Worm (Caenorhabditis elegans) whole organism, late embryonic: ENCODE data around the gene F29F11.20.
A peak's percentile ranks its signal among the peaks of the same experiment; 100 is the strongest.

Experiments used
- C08G9.2 ChIP-seq: sonication (generic microtip); optimal IDR thresholded peaks from 2 replicates; lab custom pipeline; 2016; ENCODE audit warnings: mild to moderate bottlenecking, missing genetic modification characterization, moderate library complexity, missing compliant biosample characterization
- K02D7.2 ChIP-seq: sonication (generic microtip); optimal IDR thresholded peaks from 2 replicates; lab custom pipeline; 2017; ENCODE audit warnings: mild to moderate bottlenecking, missing genetic modification characterization, missing compliant biosample characterization
- K09A11.1 ChIP-seq: sonication (generic microtip); optimal IDR thresholded peaks from 2 replicates; lab custom pipeline; 2017; ENCODE audit warnings: antibody characterized with exemption, mild to moderate bottlenecking, missing genetic modification characterization, missing compliant biosample characterization; ENCODE audit not compliant: insufficient read depth
- T23F11.4 ChIP-seq: fragments of 200-800 bp; sonication (Bioruptor generic); optimal IDR thresholded peaks from 2 replicates; lab custom pipeline; 2018; ENCODE audit warnings: mild to moderate bottlenecking, missing genetic modification characterization, missing compliant biosample characterization
- Y22D7AL.16 ChIP-seq: sonication (generic microtip); optimal IDR thresholded peaks from 2 replicates; lab custom pipeline; 2016; ENCODE audit warnings: missing genetic modification characterization, missing compliant biosample characterization
- ahr-1 ChIP-seq: sonication (generic microtip); optimal IDR thresholded peaks from 2 replicates; lab custom pipeline; 2016; ENCODE audit warnings: missing genetic modification characterization, missing compliant biosample characterization
- ama-1 ChIP-seq: fragments of 150-350 bp; optimal IDR thresholded peaks from 2 replicates; lab custom pipeline; 2014
- ceh-14 ChIP-seq: sonication (generic microtip); optimal IDR thresholded peaks from 2 replicates; lab custom pipeline; 2016; ENCODE audit warnings: missing genotype, missing genetic modification characterization, missing compliant biosample characterization
- ceh-18 ChIP-seq: sonication (generic microtip); optimal IDR thresholded peaks from 2 replicates; lab custom pipeline; 2016; ENCODE audit warnings: missing genetic modification characterization, missing compliant biosample characterization
- ceh-19 ChIP-seq: fragments of 200-800 bp; sonication (Bioruptor generic); optimal IDR thresholded peaks from 2 replicates; lab custom pipeline; 2018; ENCODE audit warnings: mild to moderate bottlenecking, missing genetic modification characterization, missing compliant biosample characterization
- ceh-22 ChIP-seq: sonication (generic microtip); optimal IDR thresholded peaks from 2 replicates; lab custom pipeline; 2017; ENCODE audit warnings: missing biosample characterization, missing genetic modification characterization
- ceh-24 ChIP-seq: sonication (generic microtip); optimal IDR thresholded peaks from 2 replicates; lab custom pipeline; 2016; ENCODE audit warnings: mild to moderate bottlenecking, missing genetic modification characterization, missing compliant biosample characterization
- ceh-30 ChIP-seq: fragments of 150-350 bp; optimal IDR thresholded peaks from 2 replicates; lab custom pipeline; 2014; ENCODE audit warnings: missing biosample characterization, missing genetic modification characterization
- ceh-31 ChIP-seq: sonication (generic microtip); optimal IDR thresholded peaks from 2 replicates; lab custom pipeline; 2016; ENCODE audit warnings: missing genetic modification characterization, missing compliant biosample characterization
- ceh-34 ChIP-seq: sonication (generic microtip); optimal IDR thresholded peaks from 2 replicates; lab custom pipeline; 2016; ENCODE audit warnings: mild to moderate bottlenecking, missing genetic modification characterization, missing compliant biosample characterization
- ceh-45 ChIP-seq: fragments of 200-800 bp; sonication (Bioruptor generic); IDR thresholded peaks from 2 replicates; pipeline ENCODE4 v1.3.6; 2022; ENCODE audit warnings: missing genetic modification reagents, missing genetic modification characterization, missing compliant biosample characterization
- ceh-48 ChIP-seq: sonication (generic microtip); optimal IDR thresholded peaks from 2 replicates; lab custom pipeline; 2016; ENCODE audit warnings: missing genetic modification characterization, inconsistent platforms, missing compliant biosample characterization
- ceh-6 ChIP-seq: fragments of 200-800 bp; sonication (Bioruptor generic); optimal IDR thresholded peaks from 2 replicates; lab custom pipeline; 2018; ENCODE audit warnings: mild to moderate bottlenecking, missing genetic modification characterization, missing compliant biosample characterization
- ceh-9 ChIP-seq: sonication (generic microtip); optimal IDR thresholded peaks from 2 replicates; lab custom pipeline; 2016; ENCODE audit warnings: mild to moderate bottlenecking, missing genetic modification characterization, inconsistent platforms, missing compliant biosample characterization
- dmd-4 ChIP-seq: sonication (generic microtip); optimal IDR thresholded peaks from 2 replicates; lab custom pipeline; 2016; ENCODE audit warnings: borderline replicate concordance, missing genetic modification characterization, missing compliant biosample characterization
- dve-1 ChIP-seq: sonication (generic microtip); optimal IDR thresholded peaks from 2 replicates; lab custom pipeline; 2017; ENCODE audit warnings: antibody characterized with exemption, mild to moderate bottlenecking, missing genetic modification characterization, missing compliant biosample characterization
- elt-2 ChIP-seq: sonication (generic microtip); optimal IDR thresholded peaks from 2 replicates; lab custom pipeline; 2016; ENCODE audit warnings: missing genetic modification reagents, missing genetic modification characterization, missing compliant biosample characterization
- elt-4 ChIP-seq: sonication (generic microtip); optimal IDR thresholded peaks from 2 replicates; lab custom pipeline; 2016; ENCODE audit warnings: missing genetic modification characterization, missing compliant biosample characterization
- ets-4 ChIP-seq: sonication (generic microtip); optimal IDR thresholded peaks from 2 replicates; lab custom pipeline; 2016; ENCODE audit warnings: missing genetic modification characterization, missing compliant biosample characterization
- eyg-1 ChIP-seq: sonication (generic microtip); optimal IDR thresholded peaks from 2 replicates; lab custom pipeline; 2016; ENCODE audit warnings: missing genotype, missing genetic modification characterization, missing compliant biosample characterization
- fkh-10 ChIP-seq: fragments of 150-350 bp; optimal IDR thresholded peaks from 2 replicates; lab custom pipeline; 2014; ENCODE audit warnings: missing biosample characterization, missing genetic modification reagents, missing genetic modification characterization
- fkh-6 ChIP-seq: sonication (generic microtip); optimal IDR thresholded peaks from 2 replicates; lab custom pipeline; 2016; ENCODE audit warnings: missing genetic modification characterization, missing compliant biosample characterization
- hlh-6 ChIP-seq: sonication (generic microtip); optimal IDR thresholded peaks from 2 replicates; lab custom pipeline; 2016; ENCODE audit warnings: missing genotype, missing genetic modification characterization, missing compliant biosample characterization
- lim-6 ChIP-seq: sonication (generic microtip); optimal IDR thresholded peaks from 2 replicates; lab custom pipeline; 2016; ENCODE audit warnings: missing genetic modification characterization, missing compliant biosample characterization
- lin-11 ChIP-seq: fragments of 200-800 bp; sonication (Bioruptor generic); optimal IDR thresholded peaks from 2 replicates; lab custom pipeline; 2018; ENCODE audit warnings: mild to moderate bottlenecking, missing genetic modification characterization, missing compliant biosample characterization
- mec-3 ChIP-seq: sonication (generic microtip); optimal IDR thresholded peaks from 2 replicates; lab custom pipeline; 2016; ENCODE audit warnings: borderline replicate concordance, missing genetic modification characterization, missing compliant biosample characterization
- nfya-1 ChIP-seq: sonication (generic microtip); optimal IDR thresholded peaks from 2 replicates; lab custom pipeline; 2017; ENCODE audit warnings: missing genetic modification characterization, mild to moderate bottlenecking, missing compliant biosample characterization, antibody characterized with exemption, moderate library complexity
- nhr-11 ChIP-seq: fragments of 150-350 bp; optimal IDR thresholded peaks from 2 replicates; lab custom pipeline; 2014; ENCODE audit warnings: missing biosample characterization, missing genetic modification characterization
- odd-2 ChIP-seq: sonication (generic microtip); optimal IDR thresholded peaks from 2 replicates; lab custom pipeline; 2017; ENCODE audit warnings: antibody characterized with exemption, mild to moderate bottlenecking, missing genetic modification characterization, missing compliant biosample characterization
- pag-3 ChIP-seq: sonication (generic microtip); optimal IDR thresholded peaks from 2 replicates; lab custom pipeline; 2016; ENCODE audit warnings: missing compliant biosample characterization, missing genetic modification characterization, borderline replicate concordance
- pat-9 ChIP-seq: fragments of 200-800 bp; sonication (Bioruptor generic); optimal IDR thresholded peaks from 2 replicates; lab custom pipeline; 2018; ENCODE audit warnings: mild to moderate bottlenecking, missing genetic modification characterization, moderate library complexity, missing compliant biosample characterization
- pax-1 ChIP-seq: fragments of 150-350 bp; optimal IDR thresholded peaks from 2 replicates; lab custom pipeline; 2014; ENCODE audit warnings: missing biosample characterization, missing genetic modification characterization
- pha-2 ChIP-seq: sonication (generic microtip); optimal IDR thresholded peaks from 2 replicates; lab custom pipeline; 2017; ENCODE audit warnings: mild to moderate bottlenecking, missing genetic modification characterization, missing compliant biosample characterization
- pha-4 ChIP-seq: fragments of 150-350 bp; optimal IDR thresholded peaks from 2 replicates; lab custom pipeline; 2018; ENCODE audit warnings: missing biosample characterization, missing genetic modification reagents, missing genetic modification characterization
- pqm-1 ChIP-seq: sonication (generic microtip); optimal IDR thresholded peaks from 2 replicates; lab custom pipeline; 2016; ENCODE audit warnings: missing genetic modification characterization, missing compliant biosample characterization
- pros-1 ChIP-seq: fragments of 150-350 bp; optimal IDR thresholded peaks from 2 replicates; lab custom pipeline; 2014; ENCODE audit warnings: missing biosample characterization, missing genetic modification reagents, missing genetic modification characterization
- ref-2 ChIP-seq: sonication (generic microtip); optimal IDR thresholded peaks from 2 replicates; lab custom pipeline; 2016; ENCODE audit warnings: missing genetic modification characterization, missing compliant biosample characterization
- rnt-1 ChIP-seq: sonication (generic microtip); optimal IDR thresholded peaks from 2 replicates; lab custom pipeline; 2016; ENCODE audit warnings: missing genetic modification characterization, missing compliant biosample characterization
- sdc-2 ChIP-seq: sonication (generic microtip); optimal IDR thresholded peaks from 2 replicates; lab custom pipeline; 2016; ENCODE audit warnings: missing genotype, missing genetic modification characterization, missing compliant biosample characterization
- sox-4 ChIP-seq: sonication (generic microtip); optimal IDR thresholded peaks from 2 replicates; lab custom pipeline; 2017; ENCODE audit warnings: mild to moderate bottlenecking, missing genetic modification characterization, inconsistent platforms, missing compliant biosample characterization
- syd-9 ChIP-seq: sonication (generic microtip); optimal IDR thresholded peaks from 2 replicates; lab custom pipeline; 2016; ENCODE audit warnings: mild to moderate bottlenecking, missing genetic modification characterization, moderate library complexity, missing compliant biosample characterization
- tbx-2 ChIP-seq: sonication (generic microtip); optimal IDR thresholded peaks from 2 replicates; lab custom pipeline; 2016; ENCODE audit warnings: missing genetic modification characterization, missing compliant biosample characterization
- tbx-7 ChIP-seq: sonication (generic microtip); optimal IDR thresholded peaks from 2 replicates; lab custom pipeline; 2016; ENCODE audit warnings: missing genotype, missing genetic modification characterization, missing compliant biosample characterization
- unc-3 ChIP-seq, 2 experiments: fragments of 200-800 bp in 1 of 2; sonication (Bioruptor generic) in 1 of 2; sonication (generic microtip) in 1 of 2; conservative IDR thresholded peaks in 1 of 2; optimal IDR thresholded peaks in 1 of 2; 2 replicates each; pipeline versions ENCODE4 v1.3.6 to Lab custom; 2016 to 2022; ENCODE audit warnings: missing compliant biosample characterization in 2 of 2, missing genetic modification characterization in 2 of 2, missing genetic modification reagents in 1 of 2
- unc-55 ChIP-seq: sonication (generic microtip); optimal IDR thresholded peaks from 2 replicates; lab custom pipeline; 2017; ENCODE audit warnings: missing biosample characterization, missing genetic modification reagents, missing genetic modification characterization
- zip-5 ChIP-seq: sonication (generic microtip); optimal IDR thresholded peaks from 2 replicates; lab custom pipeline; 2016; ENCODE audit warnings: missing genetic modification characterization, missing compliant biosample characterization

F29F11.20 gene

ce11 chrV:10716865-10717713 lies 29.4 kb downstream of the F29F11.20 start:
- TF ChIP-seq tbx-2 (tag; lab: Kevin White, UChicago) (peak; percentile 63), ceh-22 (tag; lab: Kevin White, UChicago) (peak; percentile 58), Y22D7AL.16 (tag; lab: Kevin White, UChicago) (no peak), ceh-31 (tag; lab: Kevin White, UChicago) (peak; percentile 8), ets-4 (no peak), ceh-9 (tag; lab: Kevin White, UChicago) (no peak), fkh-10 (GFP tag; lab: Kevin White, UChicago) (no peak), K09A11.1 (tag; lab: Kevin White, UChicago) (no peak), pax-1 (tag; lab: Kevin White, UChicago) (no peak), syd-9 (tag; lab: Kevin White, UChicago) (peak; percentile 55), nhr-11 (tag; lab: Kevin White, UChicago) (no peak), pha-4 (no peak), pqm-1 (tag; lab: Kevin White, UChicago) (no peak), sox-4 (no peak), ceh-18 (tag; lab: Kevin White, UChicago) (peak; percentile 42), ceh-14 (tag; lab: Kevin White, UChicago) (peak; percentile 29), unc-3 (GFP tag; conservative IDR thresholded peaks at IDR 0.05; lab: Robert Waterston, UW) (no peak), unc-3 (tag; optimal IDR thresholded peaks at IDR 0.05; lab: Kevin White, UChicago) (no peak), ceh-6 (GFP tag; lab: Kevin White, UChicago) (no peak), zip-5 (tag; lab: Kevin White, UChicago) (no peak), ama-1 (lab: Kevin White, UChicago) (no peak), tbx-7 (no peak), ceh-45 (GFP tag; lab: Robert Waterston, UW) (no peak), elt-2 (tag; lab: Kevin White, UChicago) (no peak), lim-6 (tag; lab: Kevin White, UChicago) (no peak), ceh-24 (no peak), pha-2 (peak; percentile 56), lin-11 (tag; lab: Kevin White, UChicago) (no peak), unc-55 (GFP tag; lab: Kevin White, UChicago) (no peak), sdc-2 (no peak), fkh-6 (tag; lab: Kevin White, UChicago) (peak; percentile 61), pros-1 (no peak), K02D7.2 (tag; lab: Kevin White, UChicago) (no peak), T23F11.4 (peak; percentile 28), C08G9.2 (peak; percentile 1), rnt-1 (tag; lab: Kevin White, UChicago) (peak; percentile 2), ref-2 (tag; lab: Kevin White, UChicago) (peak; percentile 32), pag-3 (tag; lab: Kevin White, UChicago) (peak; percentile 26), elt-4 (tag; lab: Kevin White, UChicago) (no peak), nfya-1 (tag; lab: Kevin White, UChicago) (no peak), odd-2 (tag; lab: Kevin White, UChicago) (no peak), mec-3 (tag; lab: Kevin White, UChicago) (no peak), ceh-19 (no peak), dmd-4 (no peak), ceh-48 (no peak), eyg-1 (peak; percentile 45), ahr-1 (no peak), hlh-6 (no peak), ceh-30 (tag; lab: Kevin White, UChicago) (no peak), ceh-34 (tag; lab: Kevin White, UChicago) (peak; percentile 65), dve-1 (tag; lab: Kevin White, UChicago) (no peak), pat-9 (tag; lab: Kevin White, UChicago) (no peak)
